Worm (Caenorhabditis elegans): ENCODE results near the gene hcf-1.

DNA sequence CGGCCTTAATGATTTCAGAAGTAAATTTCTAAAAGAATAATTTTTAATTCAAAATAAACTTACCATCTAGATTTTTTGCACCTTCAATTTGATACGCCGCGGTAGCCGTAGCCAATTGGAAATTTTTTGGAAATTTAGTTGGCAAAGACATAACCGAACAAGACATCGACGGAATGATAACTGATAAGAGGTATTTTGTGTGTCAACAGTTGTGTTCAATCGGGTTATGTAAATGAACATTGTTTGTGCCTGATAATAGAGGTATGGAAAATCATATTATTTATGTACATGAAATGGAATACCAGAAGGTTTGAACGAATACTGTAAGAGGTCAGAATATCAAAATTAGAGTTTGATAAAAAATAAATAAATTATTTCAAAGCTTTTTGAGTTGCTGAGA lies 26.2 kb downstream of the hcf-1 start, which contains the start of gene klo-1:
- TF ChIP-seq Y5F2A.4 (GFP tag; optimal IDR thresholded peaks at IDR 0.05) (no peak), mep-1 (tag; optimal IDR thresholded peaks at IDR 0.05) (no peak), ama-1 (optimal IDR thresholded peaks at IDR 0.05) (no peak), egl-27 (tag; optimal IDR thresholded peaks at IDR 0.05) (no peak), dve-1 (tag; optimal IDR thresholded peaks at IDR 0.05; ENCODE audit: insufficient read depth) (no peak), hlh-11 (tag; optimal IDR thresholded peaks at IDR 0.05) (no peak), tra-1 (GFP tag; IDR thresholded peaks at IDR 0.05) (no peak), lin-39 (tag; optimal IDR thresholded peaks at IDR 0.05) (no peak), unc-62 (GFP tag; optimal IDR thresholded peaks at IDR 0.05 in 1 of 2) (peak in 1 of 2 experiments; percentile 26), unc-62 (tag; optimal IDR thresholded peaks at IDR 0.05) (no peak)
